Worm (Caenorhabditis elegans) whole organism, L1 larva: Measurements from ENCODE around the gene F16B12.6.

Experiments used
- ceh-90 ChIP-seq: sonication (generic microtip); optimal IDR thresholded peaks from 2 replicates; lab custom pipeline; 2016; ENCODE audit warnings: missing genetic modification characterization, missing compliant biosample characterization
- ces-1 ChIP-seq: fragments of 150-350 bp; optimal IDR thresholded peaks from 2 replicates; lab custom pipeline; 2014; ENCODE audit warnings: missing biosample characterization, missing genetic modification reagents, missing genetic modification characterization
- dsc-1 ChIP-seq: sonication (generic microtip); optimal IDR thresholded peaks from 2 replicates; lab custom pipeline; 2016; ENCODE audit warnings: mild to moderate bottlenecking, missing genetic modification characterization, missing compliant biosample characterization
- elt-2 ChIP-seq: sonication (generic microtip); optimal IDR thresholded peaks from 2 replicates; lab custom pipeline; 2016; ENCODE audit warnings: missing genetic modification characterization, mild to moderate bottlenecking, inconsistent platforms, missing compliant biosample characterization, missing genetic modification reagents
- fkh-10 ChIP-seq: sonication (generic microtip); optimal IDR thresholded peaks from 2 replicates; lab custom pipeline; 2017; ENCODE audit warnings: missing biosample characterization, missing genetic modification reagents, missing genetic modification characterization
- isw-1 ChIP-seq: fragments of 200-800 bp; sonication (Bioruptor generic); IDR thresholded peaks from 2 replicates; pipeline ENCODE4 v1.3.6; 2022; ENCODE audit warnings: missing genetic modification characterization, missing compliant biosample characterization
- lin-35 ChIP-seq, 2 experiments: fragments of 150-350 bp; optimal IDR thresholded peaks; 2 replicates each; lab custom pipeline; 2014; ENCODE audit warnings: missing biosample characterization in 2 of 2, missing genetic modification characterization in 2 of 2, missing genetic modification reagents in 2 of 2
- nhr-19 ChIP-seq: fragments of 200-800 bp; sonication (Bioruptor generic); conservative IDR thresholded peaks from 2 replicates; pipeline ENCODE4 v1.3.6; 2022; ENCODE audit warnings: missing genetic modification characterization, missing compliant biosample characterization
- nhr-71 ChIP-seq: sonication (generic microtip); optimal IDR thresholded peaks from 2 replicates; lab custom pipeline; 2016; ENCODE audit warnings: mild to moderate bottlenecking, missing genetic modification characterization, moderate library complexity, missing compliant biosample characterization
- nhr-85 ChIP-seq: sonication (generic microtip); peaks from one replicate; lab custom pipeline; 2016; ENCODE audit warnings: missing genetic modification characterization, inconsistent platforms, missing compliant biosample characterization
- skn-1 ChIP-seq: fragments of 150-350 bp; optimal IDR thresholded peaks from 2 replicates; lab custom pipeline; 2014; ENCODE audit warnings: missing biosample characterization, missing genetic modification characterization
- ztf-4 ChIP-seq: fragments of 150-350 bp; optimal IDR thresholded peaks from 2 replicates; lab custom pipeline; 2014; ENCODE audit warnings: missing biosample characterization, missing genetic modification characterization

F16B12.6 gene

ce11 chrX:14156913-14157312 is 54.8 kb downstream of the F16B12.6 start, which contains the start of gene ceh-90:
Gene ceh-90, minus strand, starts transcription at chrX:14157013.
- TF ChIP-seq lin-35 (GFP tag; optimal IDR thresholded peaks at IDR 0.05; lab: Kevin White, UChicago), result no peak
- no peak for TF ChIP-seq fkh-10 (GFP tag; lab: Kevin White, UChicago)
- TF ChIP-seq skn-1, result no peak
- no peak for TF ChIP-seq nhr-85 (tag; lab: Kevin White, UChicago)
- TF ChIP-seq nhr-19, result no peak
- no peak for TF ChIP-seq ceh-90
- no peak for TF ChIP-seq nhr-71 (tag; lab: Kevin White, UChicago)
- TF ChIP-seq ztf-4 (tag; lab: Kevin White, UChicago), result no peak
- TF ChIP-seq isw-1 (GFP tag; lab: Robert Waterston, UW), result no peak
- TF ChIP-seq ces-1 (GFP tag; lab: Kevin White, UChicago), result no peak
- no peak for TF ChIP-seq dsc-1 (tag; lab: Kevin White, UChicago)
- TF ChIP-seq elt-2 (tag; lab: Kevin White, UChicago), result no peak
